Fruit fly (Drosophila melanogaster) whole organism, embryonic: ENCODE results near the gene Kr-h2.

Experiments used
- Atf3 ChIP-seq: fragments of 200-800 bp; sonication (Bioruptor generic); optimal IDR thresholded peaks from 3 replicates; lab custom pipeline; 2016; ENCODE audit warnings: missing biosample characterization, missing genetic modification characterization
- CG10274 ChIP-seq: fragments of 200-800 bp; sonication (Bioruptor generic); optimal IDR thresholded peaks from 3 replicates; lab custom pipeline; 2017; ENCODE audit warnings: missing biosample characterization, mild to moderate bottlenecking, missing genetic modification characterization
- CG14965 ChIP-seq: fragments of 200-800 bp; sonication (Bioruptor generic); optimal IDR thresholded peaks from 2 replicates; lab custom pipeline; 2016; ENCODE audit warnings: missing biosample characterization, missing genetic modification characterization, borderline replicate concordance
- CG1529 ChIP-seq: fragments of 200-800 bp; sonication (Bioruptor generic); optimal IDR thresholded peaks from 3 replicates; lab custom pipeline; 2018; ENCODE audit warnings: missing biosample characterization, missing genetic modification characterization
- CG1603 ChIP-seq: fragments of 200-800 bp; sonication (Bioruptor generic); optimal IDR thresholded peaks from 2 replicates; lab custom pipeline; 2019; ENCODE audit warnings: missing biosample characterization, mild to moderate bottlenecking, missing genetic modification characterization, moderate library complexity
- CG16815 ChIP-seq: fragments of 200-800 bp; sonication (Bioruptor generic); optimal IDR thresholded peaks from 3 replicates; lab custom pipeline; 2017; ENCODE audit warnings: missing biosample characterization, mild to moderate bottlenecking, missing genetic modification characterization
- CG16863 ChIP-seq: fragments of 200-800 bp; sonication (Bioruptor generic); optimal IDR thresholded peaks from 3 replicates; lab custom pipeline; 2016; ENCODE audit warnings: missing biosample characterization, missing genetic modification characterization
- CG18011 ChIP-seq: fragments of 200-800 bp; sonication (Bioruptor generic); optimal IDR thresholded peaks from 2 replicates; lab custom pipeline; 2017; ENCODE audit warnings: missing biosample characterization, missing genetic modification characterization, mild to moderate bottlenecking, moderate library complexity, missing genotype
- CG18619 ChIP-seq: fragments of 200-800 bp; sonication (Bioruptor generic); optimal IDR thresholded peaks from 3 replicates; lab custom pipeline; 2017; ENCODE audit warnings: missing biosample characterization, mild to moderate bottlenecking, missing genetic modification characterization
- CG2678 ChIP-seq: fragments of 200-800 bp; sonication (Bioruptor generic); optimal IDR thresholded peaks from 3 replicates; lab custom pipeline; 2019; ENCODE audit warnings: missing biosample characterization, mild to moderate bottlenecking, missing genetic modification characterization, moderate library complexity
- CG31224 ChIP-seq: fragments of 200-800 bp; sonication (Bioruptor generic); IDR thresholded peaks from 2 replicates; pipeline ENCODE4 v1.3.6; 2022; ENCODE audit warnings: missing biosample characterization, missing genetic modification characterization
- CG43689 ChIP-seq: fragments of 200-800 bp; sonication (Bioruptor generic); IDR thresholded peaks from 2 replicates; pipeline ENCODE4 v1.3.6; 2022; ENCODE audit warnings: missing biosample characterization, missing genetic modification characterization
- CG6689 ChIP-seq: fragments of 200-800 bp; sonication (Bioruptor generic); IDR thresholded peaks from 2 replicates; pipeline ENCODE4 v1.3.6; 2022; ENCODE audit warnings: missing biosample characterization, missing genetic modification characterization
- CG6765 ChIP-seq: fragments of 200-800 bp; sonication (Bioruptor generic); optimal IDR thresholded peaks from 3 replicates; lab custom pipeline; 2017; ENCODE audit warnings: missing biosample characterization, mild to moderate bottlenecking, missing genetic modification characterization
- CG6791 ChIP-seq: fragments of 200-800 bp; sonication (Bioruptor generic); IDR thresholded peaks from 3 replicates; pipeline ENCODE4 v1.3.6; 2022; ENCODE audit warnings: missing biosample characterization, missing genetic modification characterization; ENCODE audit not compliant: partially characterized antibody
- CG9817 ChIP-seq: fragments of 200-800 bp; sonication (Bioruptor generic); optimal IDR thresholded peaks from 2 replicates; lab custom pipeline; 2018; ENCODE audit warnings: missing biosample characterization, mild to moderate bottlenecking, missing genetic modification characterization, moderate library complexity
- CTCF ChIP-seq: fragments of 200-800 bp; sonication (Bioruptor generic); optimal IDR thresholded peaks from 2 replicates; lab custom pipeline; 2017; ENCODE audit warnings: missing biosample characterization, mild to moderate bottlenecking, missing genetic modification characterization, moderate library complexity
- D ChIP-seq, 2 experiments: fragments of 200-800 bp in 1 of 2; fragments of >200 bp in 1 of 2; sonication (Bioruptor generic) in 1 of 2; optimal IDR thresholded peaks; 2 replicates in 1 of 2; 3 replicates in 1 of 2; lab custom pipeline; 2017; ENCODE audit warnings: mild to moderate bottlenecking in 1 of 2, missing biosample characterization in 1 of 2, missing genetic modification characterization in 1 of 2, missing genetic modification reagents in 1 of 2
- D19B ChIP-seq: fragments of 200-800 bp; sonication (Bioruptor generic); optimal IDR thresholded peaks from 2 replicates; lab custom pipeline; 2017; ENCODE audit warnings: missing biosample characterization, mild to moderate bottlenecking, missing genetic modification characterization
- Deaf1 ChIP-seq: fragments of 200-800 bp; optimal IDR thresholded peaks from 3 replicates; lab custom pipeline; 2019; ENCODE audit warnings: missing biosample characterization, mild to moderate bottlenecking, missing genetic modification characterization, moderate library complexity
- Elba2 ChIP-seq: fragments of 200-800 bp; sonication (Bioruptor generic); optimal IDR thresholded peaks from 3 replicates; lab custom pipeline; 2016; ENCODE audit warnings: missing biosample characterization, missing genetic modification characterization
- Fer3 ChIP-seq: fragments of 200-800 bp; sonication (Bioruptor generic); optimal IDR thresholded peaks from 2 replicates; lab custom pipeline; 2018; ENCODE audit warnings: missing biosample characterization, mild to moderate bottlenecking, missing genetic modification characterization, moderate library complexity
- H15 ChIP-seq: fragments of 200-800 bp; sonication (Bioruptor generic); IDR thresholded peaks from 3 replicates; pipeline ENCODE4 v1.3.6; 2022; ENCODE audit warnings: missing biosample characterization, missing genetic modification characterization
- Mes4 ChIP-seq: fragments of 200-800 bp; sonication (Bioruptor generic); optimal IDR thresholded peaks from 2 replicates; lab custom pipeline; 2016; ENCODE audit warnings: missing biosample characterization, missing genetic modification characterization
- NfI ChIP-seq: fragments of 200-800 bp; sonication (Bioruptor generic); optimal IDR thresholded peaks from 3 replicates; lab custom pipeline; 2018; ENCODE audit warnings: missing biosample characterization, mild to moderate bottlenecking, missing genetic modification characterization, moderate library complexity
- PHDP ChIP-seq: fragments of 200-800 bp; sonication (Bioruptor generic); optimal IDR thresholded peaks from 3 replicates; lab custom pipeline; 2018; ENCODE audit warnings: missing biosample characterization, mild to moderate bottlenecking, missing genetic modification characterization, moderate library complexity
- Stat92E ChIP-seq, 3 experiments: fragments of >200 bp in 2 of 3; fragments of 200-800 bp in 1 of 3; sonication (Bioruptor generic) in 1 of 3; optimal IDR thresholded peaks; 2 replicates each; lab custom pipeline; 2017 to 2019; ENCODE audit warnings: missing biosample characterization in 3 of 3, missing genetic modification characterization in 3 of 3, mild to moderate bottlenecking in 1 of 3, moderate library complexity in 1 of 3
- Xbp1 ChIP-seq: fragments of 200-800 bp; sonication (Bioruptor generic); optimal IDR thresholded peaks from 3 replicates; lab custom pipeline; 2016; ENCODE audit warnings: missing biosample characterization, mild to moderate bottlenecking, missing genetic modification characterization
- ash1 ChIP-seq: fragments of 200-800 bp; sonication (Bioruptor generic); optimal IDR thresholded peaks from 2 replicates; lab custom pipeline; 2018; ENCODE audit warnings: missing biosample characterization, mild to moderate bottlenecking, missing genetic modification characterization
- bab2 ChIP-seq: fragments of 200-800 bp; sonication (Bioruptor generic); optimal IDR thresholded peaks from 2 replicates; lab custom pipeline; 2016; ENCODE audit warnings: missing biosample characterization, missing genetic modification characterization
- br ChIP-seq: fragments of >200 bp; optimal IDR thresholded peaks from 2 replicates; lab custom pipeline; 2017
- crol ChIP-seq: fragments of 200-800 bp; sonication (Bioruptor generic); IDR thresholded peaks from 2 replicates; pipeline ENCODE4 v1.3.6; 2022; ENCODE audit warnings: missing biosample characterization, missing genetic modification characterization
- dati ChIP-seq: fragments of 200-800 bp; sonication (Bioruptor generic); IDR thresholded peaks from 2 replicates; pipeline ENCODE4 v1.3.6; 2022; ENCODE audit warnings: missing biosample characterization, missing genetic modification characterization
- en ChIP-seq: fragments of 200-800 bp; sonication (Bioruptor generic); optimal IDR thresholded peaks from 2 replicates; lab custom pipeline; 2016; ENCODE audit warnings: missing biosample characterization, missing genetic modification characterization
- exex ChIP-seq: fragments of 200-800 bp; sonication (Bioruptor generic); optimal IDR thresholded peaks from 4 replicates; lab custom pipeline; 2018; ENCODE audit warnings: missing biosample characterization, mild to moderate bottlenecking, missing genetic modification characterization, moderate library complexity
- eyg ChIP-seq: fragments of 200-800 bp; sonication (Bioruptor generic); optimal IDR thresholded peaks from 3 replicates; lab custom pipeline; 2016; ENCODE audit warnings: missing biosample characterization, missing genetic modification characterization
- gem ChIP-seq: fragments of 200-800 bp; sonication (Bioruptor generic); optimal IDR thresholded peaks from 2 replicates; lab custom pipeline; 2019; ENCODE audit warnings: missing biosample characterization, mild to moderate bottlenecking, missing genetic modification characterization, moderate library complexity
- gfzf ChIP-seq: fragments of 200-800 bp; sonication (Bioruptor generic); optimal IDR thresholded peaks from 2 replicates; lab custom pipeline; 2016; ENCODE audit warnings: missing biosample characterization, mild to moderate bottlenecking, missing genetic modification characterization, moderate library complexity
- insv ChIP-seq, 2 experiments: fragments of 200-800 bp; sonication (Bioruptor generic); optimal IDR thresholded peaks; 3 replicates each; lab custom pipeline; 2016 to 2018; ENCODE audit warnings: missing biosample characterization in 2 of 2, missing genetic modification characterization in 2 of 2
- klu ChIP-seq: fragments of 200-800 bp; sonication (Bioruptor generic); IDR thresholded peaks from 2 replicates; pipeline ENCODE4 v1.3.6; 2022; ENCODE audit warnings: missing biosample characterization, missing genetic modification characterization
- lola ChIP-seq, 3 experiments: fragments of >200 bp in 2 of 3; fragments of 200-800 bp in 1 of 3; sonication (Bioruptor generic) in 1 of 3; optimal IDR thresholded peaks; 2 replicates each; lab custom pipeline; 2017 to 2019; ENCODE audit warnings: missing biosample characterization in 3 of 3, missing genetic modification characterization in 3 of 3, mild to moderate bottlenecking in 1 of 3, moderate library complexity in 1 of 3
- luna ChIP-seq: fragments of 200-800 bp; sonication (Bioruptor generic); optimal IDR thresholded peaks from 2 replicates; lab custom pipeline; 2016; ENCODE audit warnings: missing biosample characterization, missing genetic modification characterization
- phol ChIP-seq: fragments of 200-800 bp; sonication (Bioruptor generic); optimal IDR thresholded peaks from 3 replicates; lab custom pipeline; 2018; ENCODE audit warnings: missing biosample characterization, mild to moderate bottlenecking, missing genetic modification characterization, moderate library complexity
- pros ChIP-seq: fragments of 200-800 bp; sonication (Bioruptor generic); optimal IDR thresholded peaks from 3 replicates; lab custom pipeline; 2019; ENCODE audit warnings: missing biosample characterization, mild to moderate bottlenecking, missing genetic modification characterization, moderate library complexity
- ranshi ChIP-seq: fragments of 200-800 bp; sonication (Bioruptor generic); IDR thresholded peaks from 2 replicates; pipeline ENCODE4 v1.3.6; 2022; ENCODE audit warnings: missing biosample characterization, missing genetic modification characterization
- repo ChIP-seq: fragments of 200-800 bp; sonication (Bioruptor generic); optimal IDR thresholded peaks from 2 replicates; lab custom pipeline; 2016; ENCODE audit warnings: missing biosample characterization, missing genetic modification characterization
- schlank ChIP-seq: fragments of 200-800 bp; sonication (Bioruptor generic); optimal IDR thresholded peaks from 2 replicates; lab custom pipeline; 2018; ENCODE audit warnings: missing biosample characterization, mild to moderate bottlenecking, missing genetic modification characterization
- toy ChIP-seq: fragments of 200-800 bp; sonication (Bioruptor generic); IDR thresholded peaks from 2 replicates; pipeline ENCODE4 v1.3.6; 2022; ENCODE audit warnings: missing biosample characterization, missing genetic modification characterization
- wor ChIP-seq: fragments of 200-800 bp; sonication (Bioruptor generic); IDR thresholded peaks from 2 replicates; pipeline ENCODE4 v1.3.6; 2022; ENCODE audit warnings: missing biosample characterization, missing genetic modification characterization
- zen2 ChIP-seq: fragments of 200-800 bp; sonication (Bioruptor generic); IDR thresholded peaks from 3 replicates; pipeline ENCODE4 v1.3.6; 2022; ENCODE audit warnings: missing biosample characterization, missing genetic modification characterization; ENCODE audit not compliant: partially characterized antibody

The Kr-h2 gene

dm6 chr2L:6051212-6051621 lies 19.6 kb upstream of the Kr-h2 start (continued):
- TF ChIP-seq ranshi (GFP tag; lab: Robert Waterston, UW) (peak; percentile 93), CG16863 (GFP tag; lab: Kevin White, UChicago) (peak; percentile 95), CG31224 (peak; percentile 78), CG1529 (GFP tag; lab: Kevin White, UChicago) (peak; percentile 92), CG6765 (GFP tag; lab: Kevin White, UChicago) (peak; percentile 96), CG10274 (GFP tag; lab: Kevin White, UChicago) (peak; percentile 84), gfzf (no peak), Mes4 (GFP tag; lab: Kevin White, UChicago) (peak; percentile 94), Xbp1 (GFP tag; lab: Kevin White, UChicago) (peak; percentile 95), eyg (GFP tag; lab: Kevin White, UChicago) (peak; percentile 92), CG18619 (GFP tag; lab: Kevin White, UChicago) (peak; percentile 95), bab2 (GFP tag; lab: Kevin White, UChicago) (peak; percentile 94), CG6689 (peak; percentile 94), zen2 (no peak), exex (tag; lab: Kevin White, UChicago) (peak; percentile 82), Atf3 (peak; percentile 80), br (no peak), CG1603 (tag; lab: Kevin White, UChicago) (peak; percentile 97), CTCF (GFP tag; lab: Kevin White, UChicago) (peak; percentile 52), phol (tag; lab: Kevin White, UChicago) (peak; percentile 95), toy (GFP tag; lab: Robert Waterston, UW) (peak; percentile 76; the same call in 1 of the 2 replicates), D19B (peak; percentile 84), en (GFP tag; lab: Kevin White, UChicago) (peak; percentile 91), gem (tag; lab: Kevin White, UChicago) (peak; percentile 98), Elba2 (GFP tag; lab: Kevin White, UChicago) (no peak), dati (peak; percentile 44; the same call in 1 of the 2 replicates), Fer3 (tag; lab: Kevin White, UChicago) (peak; percentile 97), NfI (GFP tag; lab: Kevin White, UChicago) (peak; percentile 95), crol (GFP tag; lab: Robert Waterston, UW) (peak; percentile 66), Deaf1 (tag; lab: Kevin White, UChicago) (peak; percentile 84), insv (GFP tag; optimal IDR thresholded peaks at IDR 0.05; lab: Kevin White, UChicago) (peak; percentile 5 to 77), D (optimal IDR thresholded peaks at IDR 0.05; lab: Kevin White, UChicago) (no peak), D (GFP tag; optimal IDR thresholded peaks at IDR 0.05; lab: Kevin White, UChicago) (peak; percentile 93), PHDP (peak; percentile 99), H15 (GFP tag; lab: Robert Waterston, UW) (peak; percentile 81), CG9817 (peak; percentile 94), luna (GFP tag; lab: Kevin White, UChicago) (peak; percentile 83), klu (GFP tag; lab: Robert Waterston, UW) (peak; percentile 83), CG18011 (GFP tag; lab: Kevin White, UChicago) (peak; percentile 86), Stat92E (GFP tag; optimal IDR thresholded peaks at IDR 0.05; lab: Kevin White, UChicago) (peak in 1 of 3 experiments; percentile 79), wor (GFP tag; lab: Robert Waterston, UW) (peak; percentile 91), lola (GFP tag; optimal IDR thresholded peaks at IDR 0.05; lab: Kevin White, UChicago) (peak in 1 of 3 experiments; percentile 95), repo (peak; percentile 95), CG14965 (GFP tag; lab: Kevin White, UChicago) (peak; percentile 62), CG6791 (GFP tag; lab: Robert Waterston, UW) (0 out of 3 replicates have a peak, but pooled peaks have one; percentile 12), pros (GFP tag; lab: Kevin White, UChicago) (peak; percentile 85), CG2678 (tag; lab: Kevin White, UChicago) (peak; percentile 98), ash1 (GFP tag; lab: Kevin White, UChicago) (peak; percentile 76), CG16815 (peak; percentile 72), CG43689 (GFP tag; lab: Robert Waterston, UW) (peak; percentile 71), schlank (peak; percentile 95)
